Worm (Caenorhabditis elegans): ENCODE data around the gene F46E10.3.

DNA sequence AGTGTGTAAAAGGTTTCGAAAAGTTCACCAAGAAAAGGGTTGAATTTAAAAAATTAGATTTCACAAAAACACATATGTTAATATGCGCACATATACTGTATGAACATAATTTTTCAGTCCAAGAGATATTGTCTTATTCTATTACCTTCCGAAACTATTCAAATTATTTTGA lies at the start of gene F46E10.3:
- TF ChIP-seq ceh-16 (tag; optimal IDR thresholded peaks at IDR 0.05) (no peak), snpc-4 (tag; optimal IDR thresholded peaks at IDR 0.05) (no peak), ZK546.5 (tag; optimal IDR thresholded peaks at IDR 0.05) (no peak)

Data from whole organism, L3 larva.